Worm (Caenorhabditis elegans): Measurements from ENCODE around the gene cpx-2.

cpx-2 gene

DNA sequence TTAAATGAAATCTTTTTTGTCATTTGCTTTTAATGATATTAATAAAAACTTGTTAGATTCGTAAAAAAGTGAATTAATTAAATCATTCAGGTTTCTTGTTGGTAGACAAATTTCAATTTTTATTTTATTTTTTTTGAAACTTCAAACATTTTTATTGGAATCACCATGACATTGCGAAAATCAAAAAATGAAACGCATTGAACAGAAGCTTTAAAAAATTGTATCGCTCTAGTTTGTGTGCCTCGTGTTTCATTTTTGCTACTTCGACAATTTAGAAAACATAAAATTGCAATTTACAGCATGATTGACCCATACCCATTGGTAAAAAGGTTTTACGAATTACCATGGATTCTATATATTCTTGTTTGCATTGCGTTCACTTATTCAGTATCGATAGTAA is 13.3 kb upstream of the cpx-2 start, which contains the start of gene R03G8.1:
Gene R03G8.1 (plus strand): TSS at position 301 of the 400 bp plus-strand sequence.
- TF ChIP-seq cebp-2 (GFP tag; IDR thresholded peaks at IDR 0.05) (no peak), let-607 (tag; optimal IDR thresholded peaks at IDR 0.05) (no peak), zfh-2 (GFP tag; conservative IDR thresholded peaks at IDR 0.05) (no peak), ztf-28 (GFP tag; IDR thresholded peaks at IDR 0.05) (no peak), snpc-3.4 (tag; optimal IDR thresholded peaks at IDR 0.05) (no peak), ceh-40 (GFP tag; IDR thresholded peaks at IDR 0.05) (no peak), unc-130 (GFP tag; optimal IDR thresholded peaks at IDR 0.05) (no peak), tbx-9 (tag; optimal IDR thresholded peaks at IDR 0.05; ENCODE audit: borderline replicate concordance) (no peak), nhr-179 (tag; optimal IDR thresholded peaks at IDR 0.05) (no peak), ccch-3 (GFP tag; optimal IDR thresholded peaks at IDR 0.05) (no peak), cebp-1 (GFP tag; IDR thresholded peaks at IDR 0.05) (no peak), cebp-1 (tag; optimal IDR thresholded peaks at IDR 0.05) (no peak), nhr-90 (tag; optimal IDR thresholded peaks at IDR 0.05) (no peak), nhr-27 (tag; optimal IDR thresholded peaks at IDR 0.05) (no peak)

DNA sequence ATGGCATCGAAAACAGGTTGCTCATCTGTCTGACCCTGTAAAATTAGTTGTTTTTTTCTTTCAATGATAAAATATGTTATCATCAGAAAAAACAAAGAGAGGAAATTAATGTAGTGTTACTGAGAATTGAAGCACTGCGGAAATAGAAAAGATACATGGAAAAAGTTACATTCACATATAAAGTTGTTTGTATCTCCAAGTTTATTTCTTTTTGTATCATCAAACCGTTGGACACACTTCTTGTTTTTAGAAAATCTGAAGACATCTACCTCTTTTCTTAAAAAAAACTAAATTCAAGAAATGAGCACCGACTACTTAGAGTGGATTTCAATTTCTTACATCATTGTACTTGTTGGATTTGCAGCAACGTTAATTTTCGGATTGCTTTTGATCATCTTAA is 11.3 kb upstream of the cpx-2 start, which contains the start of gene str-10:
Gene str-10 (plus strand): TSS at position 301 of the 400 bp plus-strand sequence.
- no peak for TF ChIP-seq ama-1 (optimal IDR thresholded peaks at IDR 0.05)
- TF ChIP-seq ama-1 (GFP tag; optimal IDR thresholded peaks at IDR 0.05) = no peak
- no peak for TF ChIP-seq ztf-6 (GFP tag; IDR thresholded peaks at IDR 0.05)
- TF ChIP-seq snpc-1.1 (tag; optimal IDR thresholded peaks at IDR 0.05; ENCODE audit: insufficient read depth) = no peak
- no peak for TF ChIP-seq F52B5.7 (tag; optimal IDR thresholded peaks at IDR 0.05)
- no peak for TF ChIP-seq cebp-2 (GFP tag; IDR thresholded peaks at IDR 0.05)
- TF ChIP-seq F49E8.2 (tag; optimal IDR thresholded peaks at IDR 0.05; ENCODE audit: insufficient read depth) = no peak
- TF ChIP-seq ztf-3 (GFP tag; optimal IDR thresholded peaks at IDR 0.05) = no peak
- TF ChIP-seq atf-7 (tag; optimal IDR thresholded peaks at IDR 0.05) = no peak
- no peak for TF ChIP-seq K12H6.12 (tag; optimal IDR thresholded peaks at IDR 0.05)
- TF ChIP-seq chd-7 (tag; optimal IDR thresholded peaks at IDR 0.05) = no peak
- TF ChIP-seq Y95B8A.8 (GFP tag; IDR thresholded peaks at IDR 0.05) = no peak
- TF ChIP-seq ceh-91 (GFP tag; IDR thresholded peaks at IDR 0.05) = no peak

DNA sequence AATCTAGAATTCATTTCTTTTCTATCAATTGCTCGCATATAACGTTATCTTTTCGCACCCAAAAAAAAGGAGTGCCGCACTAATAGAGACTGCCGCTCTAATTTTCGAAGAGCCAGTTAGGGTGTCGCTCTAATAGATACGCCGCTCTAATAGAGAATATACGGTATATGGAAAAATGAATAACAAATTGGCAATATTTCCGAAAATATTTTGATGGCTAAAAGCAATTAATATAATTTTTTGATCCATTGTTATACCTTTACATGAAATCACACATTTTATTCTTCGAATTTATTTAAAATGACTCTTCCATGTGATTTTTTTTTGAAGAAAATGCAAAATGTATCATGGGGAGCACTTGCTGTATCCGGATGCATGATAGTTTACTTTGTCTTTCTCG is 6.9 kb upstream of the cpx-2 start, which contains the start of gene K03A11.4:
Gene K03A11.4 (plus strand): TSS at position 301 of the 400 bp plus-strand sequence.
- TF ChIP-seq C17E4.6 (GFP tag; IDR thresholded peaks at IDR 0.05) = no peak
- TF ChIP-seq tbp1 (GFP tag; optimal IDR thresholded peaks at IDR 0.05) = no peak
- TF ChIP-seq rpc-1 (optimal IDR thresholded peaks at IDR 0.05) = no peak
- TF ChIP-seq rpc-1 (tag; optimal IDR thresholded peaks at IDR 0.05) = no peak
- no peak for TF ChIP-seq attf-5 (GFP tag; optimal IDR thresholded peaks at IDR 0.05)
- TF ChIP-seq F39B2.1 (GFP tag; IDR thresholded peaks at IDR 0.05) = no peak
- no peak for TF ChIP-seq ceh-27 (GFP tag; optimal IDR thresholded peaks at IDR 0.05)

DNA sequence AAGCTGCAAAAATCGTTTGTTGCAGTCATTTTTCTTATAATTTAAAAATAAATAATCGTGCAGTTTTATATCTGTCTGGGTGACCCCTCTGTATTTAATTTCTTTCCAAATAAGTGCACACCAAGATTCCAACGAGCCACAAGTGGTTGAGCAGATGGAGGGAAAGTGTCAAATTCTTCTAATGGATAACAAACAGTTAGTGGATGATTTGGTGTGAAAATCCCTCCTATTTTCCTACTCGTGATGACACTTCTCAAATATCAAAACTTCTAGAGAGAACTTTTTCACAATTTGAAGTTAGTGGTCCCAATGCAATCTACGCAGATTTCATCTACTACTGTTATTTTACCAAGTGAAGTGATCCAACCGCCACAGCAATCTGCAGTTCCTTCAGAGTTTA is 3.4 kb upstream of the cpx-2 start, which contains the start of gene ceh-28:
Gene ceh-28 (plus strand): TSS at position 301 of the 400 bp plus-strand sequence.
- TF ChIP-seq F52B5.7 (tag; optimal IDR thresholded peaks at IDR 0.05) (no peak), C17E4.6 (GFP tag; IDR thresholded peaks at IDR 0.05) (no peak), pbrm-1 (GFP tag; IDR thresholded peaks at IDR 0.05) (no peak), ztf-18 (tag; optimal IDR thresholded peaks at IDR 0.05) (no peak), nhr-80 (tag; optimal IDR thresholded peaks at IDR 0.05) (no peak), Y79H2A.3 (GFP tag; conservative IDR thresholded peaks at IDR 0.05) (no peak), nhr-179 (tag; optimal IDR thresholded peaks at IDR 0.05) (no peak), hmg-1.2 (GFP tag; IDR thresholded peaks at IDR 0.05) (no peak), snpc-1.1 (tag; optimal IDR thresholded peaks at IDR 0.05; ENCODE audit: insufficient read depth) (no peak), attf-3 (GFP tag; conservative IDR thresholded peaks at IDR 0.05) (no peak), madf-10 (tag; optimal IDR thresholded peaks at IDR 0.05) (no peak), T07F8.4 (tag; optimal IDR thresholded peaks at IDR 0.05) (no peak), rcor-1 (GFP tag; IDR thresholded peaks at IDR 0.05) (no peak), attf-5 (GFP tag; optimal IDR thresholded peaks at IDR 0.05) (no peak), ceh-27 (GFP tag; optimal IDR thresholded peaks at IDR 0.05) (no peak), bed-1 (GFP tag; IDR thresholded peaks at IDR 0.05) (no peak), lsy-27 (tag; optimal IDR thresholded peaks at IDR 0.05; ENCODE audit: borderline replicate concordance, insufficient read depth) (no peak), ceh-100 (GFP tag; IDR thresholded peaks at IDR 0.05) (no peak)
